Fruit fly (Drosophila melanogaster): ENCODE results near the gene opm.

The opm gene

DNA sequence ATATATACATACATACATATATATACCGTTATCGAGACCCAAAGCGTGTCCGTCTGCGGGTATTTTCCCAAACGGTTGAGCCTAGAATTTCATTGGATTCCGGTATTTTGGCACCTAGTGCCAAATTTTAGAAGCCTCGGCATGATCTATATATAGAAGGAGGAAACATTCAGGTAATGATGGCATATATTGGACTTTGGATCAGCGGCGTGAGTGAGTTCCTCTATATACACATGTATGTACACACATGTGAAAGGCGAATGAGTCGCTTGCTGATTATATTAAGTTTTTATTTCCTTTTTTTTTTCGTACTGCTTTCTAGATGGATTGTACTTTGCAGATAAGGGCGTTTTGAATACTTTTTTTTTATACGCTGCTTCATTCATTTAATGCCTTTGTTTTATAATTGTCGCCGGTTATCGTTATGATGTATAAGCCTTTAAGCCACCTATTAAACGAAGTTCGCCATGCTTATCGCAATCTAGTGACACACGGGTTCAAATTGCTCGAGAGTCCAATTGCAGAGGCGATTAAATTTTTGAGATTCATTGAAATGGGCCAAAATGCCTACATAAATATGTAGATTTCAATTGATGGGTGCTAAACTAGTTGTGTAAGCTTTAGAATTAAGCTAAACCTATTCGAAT, 13.1 kb upstream of the opm start (continued):
- no peak for TF ChIP-seq sens-2 (GFP tag; IDR thresholded peaks at IDR 0.05)
- no peak for TF ChIP-seq sima (GFP tag; optimal IDR thresholded peaks at IDR 0.05)
- no peak for TF ChIP-seq Mrtf (GFP tag; IDR thresholded peaks at IDR 0.05)
- TF ChIP-seq sug (tag; optimal IDR thresholded peaks at IDR 0.05) = peak; percentile 25

DNA sequence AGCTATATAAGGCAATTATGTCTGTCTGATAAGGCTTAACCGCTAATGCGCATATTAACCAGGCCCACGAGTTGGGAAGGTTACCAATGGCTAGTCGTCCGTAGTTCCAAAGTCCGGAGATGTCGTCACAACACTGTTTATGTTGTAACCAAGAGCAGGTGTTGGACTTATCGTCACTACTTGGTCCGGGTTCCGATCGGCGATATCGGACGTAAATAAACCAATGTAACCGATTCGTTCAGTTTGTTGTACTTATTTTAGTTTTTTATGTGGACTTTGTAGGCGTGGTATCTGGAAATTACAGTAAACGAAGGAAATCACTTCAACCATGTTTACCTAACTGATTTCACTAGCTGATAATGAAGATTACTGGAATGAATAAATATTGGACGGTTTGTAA, 12.2 kb upstream of the opm start:
- TF ChIP-seq twi (tag; optimal IDR thresholded peaks at IDR 0.05) (no peak), CG5245 (GFP tag; optimal IDR thresholded peaks at IDR 0.05) (no peak), CG12155 (GFP tag; optimal IDR thresholded peaks at IDR 0.05) (no peak), Usf (GFP tag; optimal IDR thresholded peaks at IDR 0.05) (no peak), CG4730 (GFP tag; IDR thresholded peaks at IDR 0.05) (no peak), CG10543 (GFP tag; optimal IDR thresholded peaks at IDR 0.05) (peak; percentile 66), Dp (GFP tag; optimal IDR thresholded peaks at IDR 0.05) (no peak), CG13624 (GFP tag; optimal IDR thresholded peaks at IDR 0.05) (peak; percentile 22), CG33213 (GFP tag; optimal IDR thresholded peaks at IDR 0.05) (no peak), D19B (GFP tag; optimal IDR thresholded peaks at IDR 0.05) (no peak), CG17385 (GFP tag; optimal IDR thresholded peaks at IDR 0.05) (peak; percentile 39), CG7271 (tag; optimal IDR thresholded peaks at IDR 0.05) (no peak), ato (GFP tag; IDR thresholded peaks at IDR 0.05; ENCODE audit: partially characterized antibody) (no peak), her (GFP tag; optimal IDR thresholded peaks at IDR 0.05) (no peak), CG17328 (GFP tag; IDR thresholded peaks at IDR 0.05) (no peak), seq (GFP tag; IDR thresholded peaks at IDR 0.05) (no peak), H2.0 (GFP tag; IDR thresholded peaks at IDR 0.05) (no peak), CG14014 (GFP tag; IDR thresholded peaks at IDR 0.05) (no peak), fu2 (GFP tag; optimal IDR thresholded peaks at IDR 0.05) (no peak), p53 (GFP tag; optimal IDR thresholded peaks at IDR 0.05) (no peak), CG3847 (GFP tag; IDR thresholded peaks at IDR 0.05) (no peak), C15 (GFP tag; IDR thresholded peaks at IDR 0.05) (no peak), lola (GFP tag; optimal IDR thresholded peaks at IDR 0.05) (peak in 1 of 3 experiments; percentile 5), gcm (GFP tag; optimal IDR thresholded peaks at IDR 0.05) (peak; percentile 8), ham (GFP tag; IDR thresholded peaks at IDR 0.05) (no peak), CG2202 (tag; optimal IDR thresholded peaks at IDR 0.05) (peak; percentile 24), slbo (GFP tag; IDR thresholded peaks at IDR 0.05) (no peak), disco-r (GFP tag; optimal IDR thresholded peaks at IDR 0.05) (no peak), CG16863 (GFP tag; optimal IDR thresholded peaks at IDR 0.05) (no peak), NFAT (GFP tag; IDR thresholded peaks at IDR 0.05) (no peak), CG43689 (GFP tag; IDR thresholded peaks at IDR 0.05) (no peak), CG33557 (GFP tag; optimal IDR thresholded peaks at IDR 0.05) (peak; percentile 47), Hmr (GFP tag; optimal IDR thresholded peaks at IDR 0.05) (peak; percentile 0), Sox102F (GFP tag; optimal IDR thresholded peaks at IDR 0.05) (no peak), Adf1 (GFP tag; IDR thresholded peaks at IDR 0.05) (no peak), CG17568 (GFP tag; optimal IDR thresholded peaks at IDR 0.05) (peak; percentile 9), jigr1 (GFP tag; IDR thresholded peaks at IDR 0.05) (no peak), CG18599 (GFP tag; optimal IDR thresholded peaks at IDR 0.05) (peak; percentile 9), Ravus (GFP tag; IDR thresholded peaks at IDR 0.05) (no peak), grn (GFP tag; optimal IDR thresholded peaks at IDR 0.05) (peak; percentile 94), CG31441 (GFP tag; IDR thresholded peaks at IDR 0.05) (no peak), CG12769 (tag; optimal IDR thresholded peaks at IDR 0.05) (no peak), kni (GFP tag; optimal IDR thresholded peaks at IDR 0.05) (peak; percentile 65), bcd (GFP tag; optimal IDR thresholded peaks at IDR 0.05) (no peak), mld (GFP tag; IDR thresholded peaks at IDR 0.05; ENCODE audit: partially characterized antibody) (no peak), HmgZ (tag; optimal IDR thresholded peaks at IDR 0.05) (no peak)
